Worm (Caenorhabditis elegans) whole organism, L1 larva: ENCODE data around the gene F54C9.3.
A peak's percentile ranks its signal among the peaks of the same experiment; 100 is the strongest.

Source experiments
- C04F5.9 ChIP-seq: sonication (generic microtip); optimal IDR thresholded peaks from 2 replicates; lab custom pipeline; 2016; ENCODE audit warnings: missing genetic modification characterization, missing compliant biosample characterization
- C16A3.4 ChIP-seq: fragments of 150-350 bp; optimal IDR thresholded peaks from 2 replicates; lab custom pipeline; 2014; ENCODE audit warnings: missing biosample characterization, missing genetic modification characterization
- aha-1 ChIP-seq: fragments of 150-350 bp; optimal IDR thresholded peaks from 2 replicates; lab custom pipeline; 2014; ENCODE audit warnings: missing biosample characterization, missing genetic modification characterization
- aly-2 ChIP-seq: fragments of 150-350 bp; optimal IDR thresholded peaks from 2 replicates; lab custom pipeline; 2014; ENCODE audit warnings: missing biosample characterization, missing genetic modification characterization
- blmp-1 ChIP-seq: fragments of 150-350 bp; optimal IDR thresholded peaks from 2 replicates; lab custom pipeline; 2014; ENCODE audit warnings: missing biosample characterization, missing genetic modification characterization
- ces-1 ChIP-seq: fragments of 150-350 bp; optimal IDR thresholded peaks from 2 replicates; lab custom pipeline; 2014; ENCODE audit warnings: missing biosample characterization, missing genetic modification reagents, missing genetic modification characterization
- dpl-1 ChIP-seq, 3 experiments: fragments of 150-350 bp in 2 of 3; sonication (generic microtip) in 1 of 3; optimal IDR thresholded peaks; 2 replicates each; lab custom pipeline; 2014 to 2017; ENCODE audit warnings: missing biosample characterization in 3 of 3, missing genetic modification characterization in 3 of 3, missing genetic modification reagents in 3 of 3
- elt-2 ChIP-seq: sonication (generic microtip); optimal IDR thresholded peaks from 2 replicates; lab custom pipeline; 2016; ENCODE audit warnings: missing genetic modification characterization, mild to moderate bottlenecking, inconsistent platforms, missing compliant biosample characterization, missing genetic modification reagents
- ets-5 ChIP-seq: fragments of 200-800 bp; sonication (Bioruptor generic); IDR thresholded peaks from 2 replicates; pipeline ENCODE4 v1.3.6; 2022; ENCODE audit warnings: missing genetic modification characterization, missing compliant biosample characterization
- fkh-10 ChIP-seq: sonication (generic microtip); optimal IDR thresholded peaks from 2 replicates; lab custom pipeline; 2017; ENCODE audit warnings: missing biosample characterization, missing genetic modification reagents, missing genetic modification characterization
- fkh-4 ChIP-seq: sonication (generic microtip); optimal IDR thresholded peaks from 2 replicates; lab custom pipeline; 2016; ENCODE audit warnings: missing compliant biosample characterization, missing genetic modification characterization, borderline replicate concordance
- hlh-17 ChIP-seq: fragments of 200-800 bp; sonication (Bioruptor generic); optimal IDR thresholded peaks from 2 replicates; lab custom pipeline; 2018; ENCODE audit warnings: missing genetic modification characterization, mild to moderate bottlenecking, missing compliant biosample characterization, moderate library complexity, borderline replicate concordance
- irx-1 ChIP-seq: sonication (generic microtip); optimal IDR thresholded peaks from 2 replicates; lab custom pipeline; 2016; ENCODE audit warnings: missing genetic modification characterization, missing compliant biosample characterization
- lin-13 ChIP-seq: fragments of 150-350 bp; optimal IDR thresholded peaks from 2 replicates; lab custom pipeline; 2014; ENCODE audit warnings: missing biosample characterization, missing genetic modification reagents, missing genetic modification characterization
- lin-15B ChIP-seq: fragments of 150-350 bp; sonication (generic microtip); optimal IDR thresholded peaks from 3 replicates; lab custom pipeline; 2014; ENCODE audit warnings: missing biosample characterization, missing genetic modification characterization
- lin-35 ChIP-seq, 2 experiments: fragments of 150-350 bp; optimal IDR thresholded peaks; 2 replicates each; lab custom pipeline; 2014; ENCODE audit warnings: missing biosample characterization in 2 of 2, missing genetic modification characterization in 2 of 2, missing genetic modification reagents in 2 of 2
- lir-3 ChIP-seq: sonication (generic microtip); optimal IDR thresholded peaks from 2 replicates; lab custom pipeline; 2016; ENCODE audit warnings: mild to moderate bottlenecking, missing genetic modification characterization, moderate library complexity, missing compliant biosample characterization; ENCODE audit not compliant: poor library complexity
- mdl-1 ChIP-seq, 2 experiments: fragments of 150-350 bp; optimal IDR thresholded peaks; 2 replicates each; lab custom pipeline; 2014 to 2017; ENCODE audit warnings: missing biosample characterization in 2 of 2, missing genetic modification characterization in 2 of 2, inconsistent platforms in 1 of 2
- nhr-11 ChIP-seq: fragments of 150-350 bp; optimal IDR thresholded peaks from 2 replicates; lab custom pipeline; 2014; ENCODE audit warnings: missing biosample characterization, missing genetic modification characterization
- nhr-12 ChIP-seq: sonication (generic microtip); optimal IDR thresholded peaks from 2 replicates; lab custom pipeline; 2017; ENCODE audit warnings: missing biosample characterization, missing genetic modification characterization
- nhr-237 ChIP-seq: fragments of 150-350 bp; optimal IDR thresholded peaks from 2 replicates; lab custom pipeline; 2014; ENCODE audit warnings: missing biosample characterization, missing genetic modification characterization
- nhr-47 ChIP-seq: sonication (generic microtip); optimal IDR thresholded peaks from 2 replicates; lab custom pipeline; 2016; ENCODE audit warnings: mild to moderate bottlenecking, missing genetic modification characterization, moderate library complexity, missing compliant biosample characterization
- nhr-76 ChIP-seq: sonication (generic microtip); optimal IDR thresholded peaks from 2 replicates; lab custom pipeline; 2017; ENCODE audit warnings: missing biosample characterization, missing genetic modification characterization
- nhr-77 ChIP-seq: fragments of 150-350 bp; optimal IDR thresholded peaks from 2 replicates; lab custom pipeline; 2014; ENCODE audit warnings: missing biosample characterization, missing genetic modification characterization
- nhr-84 ChIP-seq: sonication (generic microtip); optimal IDR thresholded peaks from 2 replicates; lab custom pipeline; 2017; ENCODE audit warnings: missing biosample characterization, missing genetic modification characterization
- nhr-85 ChIP-seq: sonication (generic microtip); peaks from one replicate; lab custom pipeline; 2016; ENCODE audit warnings: missing genetic modification characterization, inconsistent platforms, missing compliant biosample characterization
- pax-3 ChIP-seq: fragments of 200-800 bp; sonication (Bioruptor generic); optimal IDR thresholded peaks from 2 replicates; lab custom pipeline; 2018; ENCODE audit warnings: mild to moderate bottlenecking, missing genetic modification characterization, moderate library complexity, missing compliant biosample characterization
- skn-1 ChIP-seq: fragments of 150-350 bp; optimal IDR thresholded peaks from 2 replicates; lab custom pipeline; 2014; ENCODE audit warnings: missing biosample characterization, missing genetic modification characterization
- snu-23 ChIP-seq: sonication (generic microtip); optimal IDR thresholded peaks from 2 replicates; lab custom pipeline; 2016; ENCODE audit warnings: missing genetic modification characterization, missing compliant biosample characterization
- sptf-1 ChIP-seq: fragments of 150-350 bp; optimal IDR thresholded peaks from 2 replicates; lab custom pipeline; 2014; ENCODE audit warnings: missing biosample characterization, missing genetic modification characterization
- sup-37 ChIP-seq: fragments of 200-800 bp; sonication (Bioruptor generic); optimal IDR thresholded peaks from 2 replicates; lab custom pipeline; 2018; ENCODE audit warnings: mild to moderate bottlenecking, missing genetic modification characterization, missing compliant biosample characterization
- unc-130 ChIP-seq: fragments of 150-350 bp; optimal IDR thresholded peaks from 2 replicates; lab custom pipeline; 2017; ENCODE audit warnings: missing biosample characterization, missing genetic modification characterization, inconsistent platforms
- unc-86 ChIP-seq: sonication (generic microtip); optimal IDR thresholded peaks from 2 replicates; lab custom pipeline; 2016; ENCODE audit warnings: missing genetic modification characterization, missing compliant biosample characterization
- xbp-1 ChIP-seq: sonication (generic microtip); optimal IDR thresholded peaks from 2 replicates; lab custom pipeline; 2016; ENCODE audit warnings: missing genetic modification characterization, missing compliant biosample characterization
- zag-1 ChIP-seq: fragments of 150-350 bp; optimal IDR thresholded peaks from 2 replicates; lab custom pipeline; 2014; ENCODE audit warnings: missing biosample characterization, missing genetic modification characterization
- ztf-4 ChIP-seq: fragments of 150-350 bp; optimal IDR thresholded peaks from 2 replicates; lab custom pipeline; 2014; ENCODE audit warnings: missing biosample characterization, missing genetic modification characterization

Gene F54C9.3

DNA sequence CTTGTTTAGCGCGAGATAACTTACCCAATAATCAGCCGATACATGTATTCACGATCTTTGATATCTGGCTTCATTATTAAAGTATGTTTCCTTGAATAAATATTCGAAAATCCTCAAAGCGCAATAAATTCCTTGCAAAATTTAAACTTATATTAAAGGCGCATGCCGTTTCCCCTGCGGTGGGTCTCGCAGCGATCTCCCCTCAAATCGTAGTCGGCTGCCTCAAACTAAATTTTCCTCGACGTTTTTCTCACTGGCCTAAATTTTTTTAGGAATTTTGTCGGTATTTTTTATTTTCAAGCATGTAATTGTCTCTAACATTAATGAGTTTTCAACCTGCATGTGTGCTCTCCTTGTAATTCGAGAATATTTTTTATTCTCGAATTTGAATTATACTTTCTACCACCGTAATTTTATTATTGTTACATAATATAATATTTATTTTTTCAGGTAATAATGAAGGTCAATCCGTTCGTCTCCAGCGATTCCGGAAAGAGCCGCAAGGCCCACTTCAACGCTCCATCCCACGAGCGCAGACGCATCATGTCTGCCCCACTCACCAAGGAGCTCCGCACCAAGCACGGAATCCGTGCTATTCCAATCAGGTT lies 35.8 kb upstream of the F54C9.3 start, which contains the start of the genes cpf-1 and rpl-26 (continued):
- TF ChIP-seq pax-3 (tag; lab: Kevin White, UChicago) (no peak), sptf-1 (tag; lab: Kevin White, UChicago) (no peak), fkh-4 (tag; lab: Kevin White, UChicago) (no peak), unc-86 (peak; percentile 26), fkh-10 (GFP tag; lab: Kevin White, UChicago) (no peak)

DNA sequence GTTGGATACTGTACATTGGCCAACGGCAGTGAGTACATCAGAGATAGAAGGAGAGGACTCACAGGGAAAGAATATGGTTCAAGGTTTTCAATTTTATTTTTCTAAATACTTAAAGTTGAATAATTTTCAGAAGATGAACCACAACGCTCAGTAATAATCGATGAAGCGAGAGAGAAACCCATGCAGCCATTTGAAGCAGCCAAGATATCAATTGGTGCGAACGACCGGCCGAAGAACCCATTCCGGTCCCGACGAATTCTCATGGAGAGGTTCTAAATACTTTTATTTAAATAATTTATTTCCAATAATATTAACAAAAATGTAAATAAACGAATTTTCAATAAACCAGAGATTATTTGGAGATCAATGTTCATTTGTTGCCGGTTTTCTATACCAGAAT lies 33.5 kb upstream of the F54C9.3 start, which contains the start of gene pigg-1:
TSS of gene pigg-1 (minus strand) at position 101 of the 400 bp plus-strand sequence.
- TF ChIP-seq dpl-1 (GFP tag; optimal IDR thresholded peaks at IDR 0.05; lab: Kevin White, UChicago) (no peak), nhr-12 (tag; lab: Kevin White, UChicago) (no peak), aly-2 (no peak), C04F5.9 (tag; lab: Kevin White, UChicago) (no peak), xbp-1 (tag; lab: Kevin White, UChicago) (no peak), elt-2 (no peak), unc-130 (tag; lab: Kevin White, UChicago) (no peak), nhr-11 (no peak), nhr-84 (tag; lab: Kevin White, UChicago) (no peak), sup-37 (no peak), zag-1 (tag; lab: Kevin White, UChicago) (no peak), mdl-1 (tag; optimal IDR thresholded peaks at IDR 0.05; lab: Kevin White, UChicago) (no peak), nhr-85 (tag; lab: Kevin White, UChicago) (no peak), ztf-4 (no peak), hlh-17 (GFP tag; lab: Kevin White, UChicago) (no peak), nhr-77 (tag; lab: Kevin White, UChicago) (no peak), lin-13 (no peak), blmp-1 (tag; lab: Kevin White, UChicago) (no peak)
- TF ChIP-seq, all 84 proteins: peak for 0

DNA sequence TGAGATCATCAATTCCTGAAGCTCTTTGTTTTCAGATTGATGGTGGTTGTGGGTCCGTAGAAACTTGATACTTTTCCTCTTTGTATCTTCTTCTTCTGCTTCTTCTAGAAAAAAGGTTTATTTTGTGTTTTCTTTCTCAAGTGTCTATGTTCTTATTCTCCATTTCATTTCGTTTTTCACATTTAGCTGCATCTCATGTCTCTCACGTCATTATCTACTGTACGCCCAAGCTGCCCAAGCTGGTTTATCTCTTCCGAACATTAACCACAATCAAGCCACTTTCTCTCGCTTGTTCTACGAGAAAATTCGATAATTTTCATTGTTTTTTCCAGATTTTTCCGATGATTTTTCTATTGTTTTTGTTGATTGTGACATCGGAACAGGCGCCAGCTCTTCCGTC lies 32.6 kb upstream of the F54C9.3 start, which contains the start of gene F28C6.5:
TSS of gene F28C6.5 (plus strand) at position 301 of the 400 bp plus-strand sequence.
- TF ChIP-seq blmp-1 (tag; lab: Kevin White, UChicago) (peak; percentile 26), nhr-76 (no peak), lin-15B (no peak)
- TF ChIP-seq, all 84 proteins: peak for 1

- no peak for TF ChIP-seq aha-1 (tag; lab: Kevin White, UChicago)
- TF ChIP-seq lir-3 (tag; lab: Kevin White, UChicago): no peak
- no peak for TF ChIP-seq C04F5.9 (tag; lab: Kevin White, UChicago)
- no peak for TF ChIP-seq nhr-47
- TF ChIP-seq elt-2: no peak
- no peak for TF ChIP-seq C16A3.4
Observed at ce11 chrII:8593840-8594625, 27.4 kb upstream of the F54C9.3 start, which contains the start of gene aptf-3. Gene aptf-3, plus strand, starts transcription at chrII:8594190.

DNA sequence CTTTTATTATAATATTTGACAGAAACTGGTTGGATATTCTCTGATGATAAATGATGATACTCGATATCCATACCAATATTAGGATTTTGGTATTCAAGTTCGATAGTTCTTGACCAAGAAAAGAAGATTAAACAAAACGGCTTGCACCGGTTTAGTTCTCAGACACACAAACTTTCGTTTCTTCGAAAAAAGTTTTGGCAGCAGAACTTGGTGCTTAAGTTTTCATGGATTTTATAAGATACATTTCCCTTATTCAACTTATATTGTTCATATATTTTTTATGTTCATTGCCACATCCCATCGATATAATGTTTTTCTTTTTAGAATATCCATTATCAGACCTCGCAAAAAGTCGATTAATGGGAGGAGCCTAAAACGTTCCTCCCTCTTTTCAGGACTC lies 24.0 kb upstream of the F54C9.3 start, which contains the start of gene aptf-4:
TSS of gene aptf-4 (plus strand) at position 301 of the 400 bp plus-strand sequence.
- TF ChIP-seq snu-23 (GFP tag; lab: Kevin White, UChicago) (no peak), ces-1 (no peak), irx-1 (tag; lab: Kevin White, UChicago) (no peak), lin-35 (GFP tag; optimal IDR thresholded peaks at IDR 0.05; lab: Kevin White, UChicago) (no peak), nhr-77 (tag; lab: Kevin White, UChicago) (no peak), ets-5 (GFP tag; lab: Robert Waterston, UW) (no peak), nhr-237 (no peak), hlh-17 (GFP tag; lab: Kevin White, UChicago) (no peak), fkh-10 (GFP tag; lab: Kevin White, UChicago) (no peak), skn-1 (tag; lab: Kevin White, UChicago) (no peak)
